Worm (Caenorhabditis elegans): ENCODE results near the gene coq-5.

coq-5 gene

ce11 chrIII:7854494-7855184 is 3.6 kb downstream of the coq-5 start, which contains the start of gene rpl-35 (continued):
- no peak for TF ChIP-seq fkh-2 (tag; optimal IDR thresholded peaks at IDR 0.05)
- no peak for TF ChIP-seq ztf-11 (tag; optimal IDR thresholded peaks at IDR 0.05)
- peak; percentile 91 for TF ChIP-seq daf-12 (tag; optimal IDR thresholded peaks at IDR 0.05)

ce11 chrIII:7848173-7848572 is 10.1 kb downstream of the coq-5 start:
- no peak for TF ChIP-seq ceh-28 (tag; optimal IDR thresholded peaks at IDR 0.05)
- TF ChIP-seq nfya-1 (tag; optimal IDR thresholded peaks at IDR 0.05; ENCODE audit: insufficient read depth) = peak; percentile 29
- peak; percentile 6 for TF ChIP-seq egl-5 (tag; optimal IDR thresholded peaks at IDR 0.05)

- TF ChIP-seq nhr-237 (tag; optimal IDR thresholded peaks at IDR 0.05) = no peak
- TF ChIP-seq nhr-12 (tag; optimal IDR thresholded peaks at IDR 0.05) = no peak
- TF ChIP-seq mdl-1 (tag; optimal IDR thresholded peaks at IDR 0.05) = no peak
- TF ChIP-seq unc-62 (GFP tag; optimal IDR thresholded peaks at IDR 0.05) = no peak
- TF ChIP-seq nhr-43 (tag; optimal IDR thresholded peaks at IDR 0.05; ENCODE audit: poor library complexity, severe bottlenecking) = no peak
- TF ChIP-seq elt-3 (tag; optimal IDR thresholded peaks at IDR 0.05) = no peak
- TF ChIP-seq jun-1 (tag; optimal IDR thresholded peaks at IDR 0.05) = no peak
- no peak for TF ChIP-seq pha-4 (tag; optimal IDR thresholded peaks at IDR 0.05)
- TF ChIP-seq nhr-28 (tag; optimal IDR thresholded peaks at IDR 0.05) = no peak
- no peak for TF ChIP-seq skn-1 (tag; optimal IDR thresholded peaks at IDR 0.05)
- no peak for TF ChIP-seq fos-1 (tag; optimal IDR thresholded peaks at IDR 0.05)
- TF ChIP-seq nhr-23 (tag; optimal IDR thresholded peaks at IDR 0.05) = no peak
- no peak for TF ChIP-seq fkh-10 (GFP tag; optimal IDR thresholded peaks at IDR 0.05)
- no peak for TF ChIP-seq pqm-1 (tag; optimal IDR thresholded peaks at IDR 0.05)
- no peak for TF ChIP-seq ceh-9 (tag; optimal IDR thresholded peaks at IDR 0.05)
- no peak for TF ChIP-seq tbx-2 (tag; optimal IDR thresholded peaks at IDR 0.05)
- no peak for TF ChIP-seq lin-15B (tag; optimal IDR thresholded peaks at IDR 0.05)
- no peak for TF ChIP-seq nfya-1 (tag; optimal IDR thresholded peaks at IDR 0.05; ENCODE audit: insufficient read depth)
- no peak for TF ChIP-seq fkh-2 (tag; optimal IDR thresholded peaks at IDR 0.05)
- TF ChIP-seq ztf-11 (tag; optimal IDR thresholded peaks at IDR 0.05) = no peak
Measured at ce11 chrIII:7843536-7843935, 14.7 kb downstream of the coq-5 start, which contains the start of gene ZK652.8. ZK652.8 (minus strand) TSS chrIII:7843636.

ce11 chrIII:7838907-7839642 is 19.2 kb downstream of the coq-5 start, which contains the start of gene ceh-23:
ceh-23 (plus strand) TSS chrIII:7839592.
- no peak for TF ChIP-seq aly-2 (tag; optimal IDR thresholded peaks at IDR 0.05)
- TF ChIP-seq elt-3 (tag; optimal IDR thresholded peaks at IDR 0.05) = no peak
- TF ChIP-seq skn-1 (tag; optimal IDR thresholded peaks at IDR 0.05) = no peak
- no peak for TF ChIP-seq elt-2 (tag; optimal IDR thresholded peaks at IDR 0.05)
- TF ChIP-seq ceh-16 (tag; optimal IDR thresholded peaks at IDR 0.05) = no peak
- no peak for TF ChIP-seq egl-27 (tag; optimal IDR thresholded peaks at IDR 0.05)
- TF ChIP-seq ztf-4 (tag; optimal IDR thresholded peaks at IDR 0.05) = no peak
- no peak for TF ChIP-seq nhr-43 (tag; optimal IDR thresholded peaks at IDR 0.05; ENCODE audit: poor library complexity, severe bottlenecking)
- TF ChIP-seq nhr-237 (tag; optimal IDR thresholded peaks at IDR 0.05) = no peak
- no peak for TF ChIP-seq nhr-67 (tag; optimal IDR thresholded peaks at IDR 0.05)
- no peak for TF ChIP-seq nhr-77 (tag; optimal IDR thresholded peaks at IDR 0.05)
- TF ChIP-seq nhr-25 (tag; optimal IDR thresholded peaks at IDR 0.05) = no peak
- TF ChIP-seq lsy-12 (tag; optimal IDR thresholded peaks at IDR 0.05) = no peak
- TF ChIP-seq ama-1 (optimal IDR thresholded peaks at IDR 0.05) = no peak
- TF ChIP-seq pha-4 (tag; optimal IDR thresholded peaks at IDR 0.05) = no peak
- no peak for TF ChIP-seq elt-1 (tag; optimal IDR thresholded peaks at IDR 0.05)
- TF ChIP-seq egl-5 (tag; optimal IDR thresholded peaks at IDR 0.05) = no peak
- TF ChIP-seq unc-62 (GFP tag; optimal IDR thresholded peaks at IDR 0.05) = no peak
- no peak for TF ChIP-seq eor-1 (tag; optimal IDR thresholded peaks at IDR 0.05)
- TF ChIP-seq fos-1 (tag; optimal IDR thresholded peaks at IDR 0.05) = no peak
